Worm (Caenorhabditis elegans) whole organism, late embryonic: ENCODE measurements around the gene ZK836.3.

Experiments used
- C08G9.2 ChIP-seq: sonication (generic microtip); optimal IDR thresholded peaks from 2 replicates; lab custom pipeline; 2016; ENCODE audit warnings: mild to moderate bottlenecking, missing genetic modification characterization, moderate library complexity, missing compliant biosample characterization
- C38D4.7 ChIP-seq: fragments of 200-800 bp; sonication (Bioruptor generic); optimal IDR thresholded peaks from 2 replicates; lab custom pipeline; 2018; ENCODE audit warnings: mild to moderate bottlenecking, missing genetic modification characterization, moderate library complexity, missing compliant biosample characterization
- F13H6.1 ChIP-seq: sonication (generic microtip); optimal IDR thresholded peaks from 2 replicates; lab custom pipeline; 2016; ENCODE audit warnings: missing genetic modification characterization, missing compliant biosample characterization
- Y22D7AL.16 ChIP-seq: sonication (generic microtip); optimal IDR thresholded peaks from 2 replicates; lab custom pipeline; 2016; ENCODE audit warnings: missing genetic modification characterization, missing compliant biosample characterization
- ceh-19 ChIP-seq: fragments of 200-800 bp; sonication (Bioruptor generic); optimal IDR thresholded peaks from 2 replicates; lab custom pipeline; 2018; ENCODE audit warnings: mild to moderate bottlenecking, missing genetic modification characterization, missing compliant biosample characterization
- ceh-24 ChIP-seq: sonication (generic microtip); optimal IDR thresholded peaks from 2 replicates; lab custom pipeline; 2016; ENCODE audit warnings: mild to moderate bottlenecking, missing genetic modification characterization, missing compliant biosample characterization
- ceh-31 ChIP-seq: sonication (generic microtip); optimal IDR thresholded peaks from 2 replicates; lab custom pipeline; 2016; ENCODE audit warnings: missing genetic modification characterization, missing compliant biosample characterization
- ceh-34 ChIP-seq: sonication (generic microtip); optimal IDR thresholded peaks from 2 replicates; lab custom pipeline; 2016; ENCODE audit warnings: mild to moderate bottlenecking, missing genetic modification characterization, missing compliant biosample characterization
- ceh-45 ChIP-seq: fragments of 200-800 bp; sonication (Bioruptor generic); IDR thresholded peaks from 2 replicates; pipeline ENCODE4 v1.3.6; 2022; ENCODE audit warnings: missing genetic modification reagents, missing genetic modification characterization, missing compliant biosample characterization
- dve-1 ChIP-seq: sonication (generic microtip); optimal IDR thresholded peaks from 2 replicates; lab custom pipeline; 2017; ENCODE audit warnings: antibody characterized with exemption, mild to moderate bottlenecking, missing genetic modification characterization, missing compliant biosample characterization
- ets-4 ChIP-seq: sonication (generic microtip); optimal IDR thresholded peaks from 2 replicates; lab custom pipeline; 2016; ENCODE audit warnings: missing genetic modification characterization, missing compliant biosample characterization
- eyg-1 ChIP-seq: sonication (generic microtip); optimal IDR thresholded peaks from 2 replicates; lab custom pipeline; 2016; ENCODE audit warnings: missing genotype, missing genetic modification characterization, missing compliant biosample characterization
- fkh-10 ChIP-seq: fragments of 150-350 bp; optimal IDR thresholded peaks from 2 replicates; lab custom pipeline; 2014; ENCODE audit warnings: missing biosample characterization, missing genetic modification reagents, missing genetic modification characterization
- hlh-13 ChIP-seq: fragments of 200-800 bp; sonication (Bioruptor generic); optimal IDR thresholded peaks from 2 replicates; lab custom pipeline; 2018; ENCODE audit warnings: mild to moderate bottlenecking, missing genetic modification characterization, missing compliant biosample characterization
- hlh-30 ChIP-seq: sonication (generic microtip); optimal IDR thresholded peaks from 2 replicates; lab custom pipeline; 2017; ENCODE audit warnings: antibody characterized with exemption, missing genetic modification characterization, missing compliant biosample characterization; ENCODE audit not compliant: insufficient read depth
- lim-6 ChIP-seq: sonication (generic microtip); optimal IDR thresholded peaks from 2 replicates; lab custom pipeline; 2016; ENCODE audit warnings: missing genetic modification characterization, missing compliant biosample characterization
- lin-11 ChIP-seq: fragments of 200-800 bp; sonication (Bioruptor generic); optimal IDR thresholded peaks from 2 replicates; lab custom pipeline; 2018; ENCODE audit warnings: mild to moderate bottlenecking, missing genetic modification characterization, missing compliant biosample characterization
- madf-2 ChIP-seq: sonication (generic microtip); optimal IDR thresholded peaks from 2 replicates; lab custom pipeline; 2017; ENCODE audit warnings: missing genetic modification characterization, missing compliant biosample characterization
- mec-3 ChIP-seq: sonication (generic microtip); optimal IDR thresholded peaks from 2 replicates; lab custom pipeline; 2016; ENCODE audit warnings: borderline replicate concordance, missing genetic modification characterization, missing compliant biosample characterization
- pag-3 ChIP-seq: sonication (generic microtip); optimal IDR thresholded peaks from 2 replicates; lab custom pipeline; 2016; ENCODE audit warnings: missing compliant biosample characterization, missing genetic modification characterization, borderline replicate concordance
- pat-9 ChIP-seq: fragments of 200-800 bp; sonication (Bioruptor generic); optimal IDR thresholded peaks from 2 replicates; lab custom pipeline; 2018; ENCODE audit warnings: mild to moderate bottlenecking, missing genetic modification characterization, moderate library complexity, missing compliant biosample characterization
- pax-1 ChIP-seq: fragments of 150-350 bp; optimal IDR thresholded peaks from 2 replicates; lab custom pipeline; 2014; ENCODE audit warnings: missing biosample characterization, missing genetic modification characterization
- pha-2 ChIP-seq: sonication (generic microtip); optimal IDR thresholded peaks from 2 replicates; lab custom pipeline; 2017; ENCODE audit warnings: mild to moderate bottlenecking, missing genetic modification characterization, missing compliant biosample characterization
- pha-4 ChIP-seq: fragments of 150-350 bp; optimal IDR thresholded peaks from 2 replicates; lab custom pipeline; 2018; ENCODE audit warnings: missing biosample characterization, missing genetic modification reagents, missing genetic modification characterization
- pqm-1 ChIP-seq: sonication (generic microtip); optimal IDR thresholded peaks from 2 replicates; lab custom pipeline; 2016; ENCODE audit warnings: missing genetic modification characterization, missing compliant biosample characterization
- pros-1 ChIP-seq: fragments of 150-350 bp; optimal IDR thresholded peaks from 2 replicates; lab custom pipeline; 2014; ENCODE audit warnings: missing biosample characterization, missing genetic modification reagents, missing genetic modification characterization
- ref-2 ChIP-seq: sonication (generic microtip); optimal IDR thresholded peaks from 2 replicates; lab custom pipeline; 2016; ENCODE audit warnings: missing genetic modification characterization, missing compliant biosample characterization
- sdc-2 ChIP-seq: sonication (generic microtip); optimal IDR thresholded peaks from 2 replicates; lab custom pipeline; 2016; ENCODE audit warnings: missing genotype, missing genetic modification characterization, missing compliant biosample characterization
- sox-2 ChIP-seq: fragments of 200-800 bp; sonication (Bioruptor generic); IDR thresholded peaks from 2 replicates; pipeline ENCODE4 v1.3.6; 2022; ENCODE audit warnings: missing genetic modification reagents, missing genetic modification characterization, missing compliant biosample characterization
- tbx-2 ChIP-seq: sonication (generic microtip); optimal IDR thresholded peaks from 2 replicates; lab custom pipeline; 2016; ENCODE audit warnings: missing genetic modification characterization, missing compliant biosample characterization
- unc-42 ChIP-seq: sonication (generic microtip); optimal IDR thresholded peaks from 2 replicates; lab custom pipeline; 2016; ENCODE audit warnings: missing genotype, missing genetic modification characterization, missing compliant biosample characterization
- ztf-16 ChIP-seq: sonication (generic microtip); optimal IDR thresholded peaks from 2 replicates; lab custom pipeline; 2017; ENCODE audit warnings: missing genetic modification characterization, missing compliant biosample characterization

The ZK836.3 gene

DNA sequence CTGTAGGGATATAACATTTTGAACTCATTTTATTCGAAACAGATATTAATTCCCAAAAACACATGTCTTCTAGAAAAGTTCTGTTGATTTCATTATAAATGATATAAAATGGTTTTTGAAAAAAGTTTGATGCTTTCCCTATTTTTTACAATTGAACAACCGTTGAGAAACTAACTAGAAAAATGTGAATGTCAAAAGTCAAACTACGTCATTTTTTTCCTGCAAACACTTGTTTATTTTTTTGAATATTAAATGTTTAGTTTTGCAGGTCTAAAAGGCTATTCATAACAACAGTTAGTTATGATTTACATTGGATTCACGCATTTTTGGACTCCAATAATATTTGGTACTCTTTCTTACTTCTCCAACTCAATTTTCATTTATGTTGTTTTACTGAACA lies 32.8 kb downstream of the ZK836.3 start, which contains the start of gene srj-4:
Gene srj-4 (plus strand): TSS at position 301 of the 400 bp plus-strand sequence.
- no peak for TF ChIP-seq tbx-2 (tag; lab: Kevin White, UChicago)
- no peak for TF ChIP-seq ceh-34 (tag; lab: Kevin White, UChicago)
- TF ChIP-seq eyg-1 (tag; lab: Kevin White, UChicago): no peak
- TF ChIP-seq pax-1 (tag; lab: Kevin White, UChicago): no peak
- TF ChIP-seq sox-2 (GFP tag; lab: Robert Waterston, UW): no peak
- TF ChIP-seq pqm-1 (tag; lab: Kevin White, UChicago): no peak
- TF ChIP-seq ref-2 (tag; lab: Kevin White, UChicago): no peak
- TF ChIP-seq lin-11 (tag; lab: Kevin White, UChicago): no peak
- no peak for TF ChIP-seq F13H6.1 (tag; lab: Kevin White, UChicago)
- no peak for TF ChIP-seq Y22D7AL.16 (tag; lab: Kevin White, UChicago)
- no peak for TF ChIP-seq pat-9 (tag; lab: Kevin White, UChicago)
- no peak for TF ChIP-seq pha-2 (tag; lab: Kevin White, UChicago)
- TF ChIP-seq lim-6: no peak

DNA sequence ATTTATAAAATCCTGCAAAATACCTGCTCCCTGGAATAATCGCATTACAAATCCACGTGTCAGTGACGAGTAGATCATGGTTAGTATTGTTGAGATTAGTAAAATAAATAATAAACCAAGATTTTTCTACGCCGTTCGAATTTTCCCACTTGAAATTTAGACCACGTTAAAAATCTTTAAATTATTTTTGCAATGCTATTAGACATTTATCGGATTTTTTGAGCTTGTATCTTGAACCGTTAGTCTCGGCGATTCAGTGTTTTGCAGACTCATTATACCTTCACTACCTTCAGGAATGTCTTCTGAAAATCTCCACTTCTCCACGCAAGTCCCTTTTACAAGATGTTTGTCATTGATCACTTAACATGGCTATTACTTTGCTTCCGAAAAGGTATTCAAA lies 33.5 kb downstream of the ZK836.3 start, which contains the start of gene C27A7.5:
Gene C27A7.5 (minus strand): TSS at position 101 of the 400 bp plus-strand sequence.
- TF ChIP-seq pha-2 (tag; lab: Kevin White, UChicago) (no peak), ceh-45 (no peak), ceh-34 (tag; lab: Kevin White, UChicago) (no peak), fkh-10 (GFP tag; lab: Kevin White, UChicago) (no peak), F13H6.1 (tag; lab: Kevin White, UChicago) (no peak), pat-9 (tag; lab: Kevin White, UChicago) (no peak), pag-3 (tag; lab: Kevin White, UChicago) (no peak), dve-1 (tag; lab: Kevin White, UChicago) (no peak), pros-1 (tag; lab: Kevin White, UChicago) (no peak), C38D4.7 (GFP tag; lab: Kevin White, UChicago) (no peak), sox-2 (GFP tag; lab: Robert Waterston, UW) (no peak), lin-11 (tag; lab: Kevin White, UChicago) (no peak), mec-3 (tag; lab: Kevin White, UChicago) (no peak), sdc-2 (no peak), hlh-30 (tag; lab: Kevin White, UChicago) (no peak)

DNA sequence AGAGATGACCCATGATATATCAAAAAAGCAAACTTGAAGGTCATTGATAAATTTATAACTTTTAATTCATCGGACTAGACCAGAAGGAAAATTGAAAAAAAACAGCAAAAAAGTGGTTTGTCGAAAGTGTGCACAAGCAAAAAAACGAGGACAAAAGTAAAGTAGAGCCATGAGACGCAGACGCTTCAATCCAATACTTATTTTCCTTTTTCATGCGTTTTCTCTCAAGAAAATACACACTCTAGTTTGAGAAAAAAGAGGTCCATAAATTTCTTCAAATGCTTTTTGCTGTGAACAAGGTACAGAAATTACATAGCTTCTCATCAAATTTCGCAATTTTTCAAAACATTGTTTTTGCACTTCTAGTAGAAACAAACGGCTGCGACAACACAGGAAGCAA lies 34.6 kb downstream of the ZK836.3 start:
- TF ChIP-seq hlh-13 (GFP tag; lab: Kevin White, UChicago) (no peak), pha-4 (tag; lab: Kevin White, UChicago) (no peak), ets-4 (tag; lab: Kevin White, UChicago) (no peak), pha-2 (tag; lab: Kevin White, UChicago) (no peak), lin-11 (tag; lab: Kevin White, UChicago) (no peak), mec-3 (tag; lab: Kevin White, UChicago) (no peak), C08G9.2 (tag; lab: Kevin White, UChicago) (no peak), ceh-19 (GFP tag; lab: Kevin White, UChicago) (no peak), madf-2 (tag; lab: Kevin White, UChicago) (no peak), pat-9 (tag; lab: Kevin White, UChicago) (no peak)

DNA sequence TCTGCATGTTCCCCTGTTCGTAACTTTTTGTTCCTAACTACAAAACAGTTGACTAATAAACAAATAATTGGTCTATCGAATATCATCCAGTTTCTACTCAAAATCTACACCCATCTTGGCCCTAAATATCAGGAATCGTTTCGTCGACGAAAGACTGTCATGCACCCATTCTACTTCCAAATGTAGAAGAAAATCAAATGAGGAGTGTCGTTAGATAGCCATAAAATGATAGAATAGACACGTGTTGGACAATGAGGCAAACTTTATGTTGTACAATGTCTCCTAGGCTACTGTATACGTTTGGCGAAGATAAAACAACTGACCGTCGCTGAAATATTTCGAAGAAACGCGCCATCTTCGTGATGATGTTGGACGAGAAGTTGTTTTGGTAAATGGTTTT lies 35.8 kb downstream of the ZK836.3 start:
- no peak for TF ChIP-seq ceh-31
- TF ChIP-seq ceh-19 (GFP tag; lab: Kevin White, UChicago): no peak
- TF ChIP-seq eyg-1 (tag; lab: Kevin White, UChicago): no peak
- no peak for TF ChIP-seq ceh-24
- no peak for TF ChIP-seq ztf-16 (tag; lab: Kevin White, UChicago)
- TF ChIP-seq, all 69 proteins: peak for 0

DNA sequence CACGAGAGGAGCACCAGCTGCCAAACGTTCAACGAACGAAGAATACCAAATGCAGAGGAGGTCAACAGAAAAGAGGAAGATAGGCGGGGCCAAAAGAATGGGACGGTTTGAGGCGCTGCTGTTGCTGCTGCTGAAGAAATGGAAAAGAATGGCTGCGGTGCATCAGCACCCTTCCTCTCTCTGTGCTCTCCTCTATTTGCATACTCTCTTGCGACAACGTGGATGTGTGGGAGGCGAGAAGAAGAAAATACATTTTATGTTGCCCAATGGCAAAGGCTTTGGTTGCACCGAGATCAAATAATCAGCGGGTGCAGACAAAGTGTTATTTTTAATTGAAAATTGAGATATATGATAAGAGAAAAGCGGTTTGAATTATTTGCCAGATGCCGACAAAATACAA lies 37.4 kb downstream of the ZK836.3 start:
- TF ChIP-seq pax-1 (tag; lab: Kevin White, UChicago) (no peak), unc-42 (peak; percentile 6)
- TF ChIP-seq, all 69 proteins: peak for 1
